Fruit fly (Drosophila melanogaster): Measurements from ENCODE around the gene CG8003.

The CG8003 gene

dm6 chr3L:10679711-10680154 is 18.5 kb downstream of the CG8003 start:
- TF ChIP-seq ttk (optimal IDR thresholded peaks at IDR 0.05) = no peak
- TF ChIP-seq Sin3A (optimal IDR thresholded peaks at IDR 0.05) = no peak
- TF ChIP-seq Myc (optimal IDR thresholded peaks at IDR 0.05) = no peak
- TF ChIP-seq psq (optimal IDR thresholded peaks at IDR 0.05) = no peak
- TF ChIP-seq h (optimal IDR thresholded peaks at IDR 0.05) = no peak
- TF ChIP-seq insv (optimal IDR thresholded peaks at IDR 0.05) = no peak

dm6 chr3L:10680177-10680576 is 18.9 kb downstream of the CG8003 start:
- TF ChIP-seq Sin3A (optimal IDR thresholded peaks at IDR 0.05) (no peak), insv (optimal IDR thresholded peaks at IDR 0.05) (no peak), Myc (optimal IDR thresholded peaks at IDR 0.05) (no peak), psq (optimal IDR thresholded peaks at IDR 0.05) (no peak), h (optimal IDR thresholded peaks at IDR 0.05) (no peak), ttk (optimal IDR thresholded peaks at IDR 0.05) (no peak)

dm6 chr3L:10680728-10681306 is 19.5 kb downstream of the CG8003 start:
- TF ChIP-seq h (optimal IDR thresholded peaks at IDR 0.05) (no peak), ttk (optimal IDR thresholded peaks at IDR 0.05) (no peak), psq (optimal IDR thresholded peaks at IDR 0.05) (no peak), Myc (optimal IDR thresholded peaks at IDR 0.05) (no peak), Sin3A (optimal IDR thresholded peaks at IDR 0.05) (no peak), insv (optimal IDR thresholded peaks at IDR 0.05) (no peak)

dm6 chr3L:10681814-10682213 is 20.5 kb downstream of the CG8003 start:
- TF ChIP-seq Sin3A (optimal IDR thresholded peaks at IDR 0.05) (no peak), h (optimal IDR thresholded peaks at IDR 0.05) (no peak), insv (optimal IDR thresholded peaks at IDR 0.05) (no peak), ttk (optimal IDR thresholded peaks at IDR 0.05) (no peak), psq (optimal IDR thresholded peaks at IDR 0.05) (no peak), Myc (optimal IDR thresholded peaks at IDR 0.05) (no peak)

dm6 chr3L:10682725-10683367 is 21.6 kb downstream of the CG8003 start:
- TF ChIP-seq h (optimal IDR thresholded peaks at IDR 0.05) = no peak
- TF ChIP-seq Sin3A (optimal IDR thresholded peaks at IDR 0.05) = no peak
- no peak for TF ChIP-seq ttk (optimal IDR thresholded peaks at IDR 0.05)
- no peak for TF ChIP-seq psq (optimal IDR thresholded peaks at IDR 0.05)
- no peak for TF ChIP-seq Myc (optimal IDR thresholded peaks at IDR 0.05)

- TF ChIP-seq ttk (optimal IDR thresholded peaks at IDR 0.05) = no peak
- no peak for TF ChIP-seq insv (optimal IDR thresholded peaks at IDR 0.05)
- TF ChIP-seq Sin3A (optimal IDR thresholded peaks at IDR 0.05) = no peak
- TF ChIP-seq h (optimal IDR thresholded peaks at IDR 0.05) = no peak
- TF ChIP-seq Myc (optimal IDR thresholded peaks at IDR 0.05) = no peak
- no peak for TF ChIP-seq psq (optimal IDR thresholded peaks at IDR 0.05)
These were observed 22.6 kb downstream of the CG8003 start for dm6 chr3L:10683899-10684340.

dm6 chr3L:10684492-10684891 is 23.2 kb downstream of the CG8003 start:
- TF ChIP-seq Sin3A (optimal IDR thresholded peaks at IDR 0.05) (no peak), insv (optimal IDR thresholded peaks at IDR 0.05) (no peak), psq (optimal IDR thresholded peaks at IDR 0.05) (no peak), h (optimal IDR thresholded peaks at IDR 0.05) (no peak), Myc (optimal IDR thresholded peaks at IDR 0.05) (no peak)

dm6 chr3L:10686625-10687024 is 25.4 kb downstream of the CG8003 start:
- TF ChIP-seq h (optimal IDR thresholded peaks at IDR 0.05) = no peak
- no peak for TF ChIP-seq psq (optimal IDR thresholded peaks at IDR 0.05)
- TF ChIP-seq ttk (optimal IDR thresholded peaks at IDR 0.05) = no peak

- TF ChIP-seq Myc (optimal IDR thresholded peaks at IDR 0.05) (no peak), ttk (optimal IDR thresholded peaks at IDR 0.05) (no peak), psq (optimal IDR thresholded peaks at IDR 0.05) (no peak), insv (optimal IDR thresholded peaks at IDR 0.05) (no peak), Sin3A (optimal IDR thresholded peaks at IDR 0.05) (no peak), h (optimal IDR thresholded peaks at IDR 0.05) (no peak)
These were observed 29.7 kb downstream of the CG8003 start, which contains the start of gene CG11811 for dm6 chr3L:10690904-10691408. CG11811 (plus strand) TSS chr3L:10691024.

- TF ChIP-seq psq (optimal IDR thresholded peaks at IDR 0.05) (no peak), Myc (optimal IDR thresholded peaks at IDR 0.05) (no peak), insv (optimal IDR thresholded peaks at IDR 0.05) (no peak), ttk (optimal IDR thresholded peaks at IDR 0.05) (no peak), h (optimal IDR thresholded peaks at IDR 0.05) (no peak), Sin3A (optimal IDR thresholded peaks at IDR 0.05) (no peak)
These were observed 31.4 kb downstream of the CG8003 start, which contains the start of gene CG33493 for dm6 chr3L:10692459-10693217. CG33493 (minus strand) TSS chr3L:10693167.

dm6 chr3L:10693709-10694403 is 32.6 kb downstream of the CG8003 start, which contains the start of gene ND-13B:
ND-13B (minus strand) TSS chr3L:10694108.
- TF ChIP-seq psq (optimal IDR thresholded peaks at IDR 0.05) (no peak), Sin3A (optimal IDR thresholded peaks at IDR 0.05) (no peak), insv (optimal IDR thresholded peaks at IDR 0.05) (no peak), h (optimal IDR thresholded peaks at IDR 0.05) (no peak), ttk (optimal IDR thresholded peaks at IDR 0.05) (no peak), Myc (optimal IDR thresholded peaks at IDR 0.05) (no peak)

Measured in Kc167 (cell line).